Worm (Caenorhabditis elegans): Measurements from ENCODE around the gene tsp-5.

The tsp-5 gene

DNA sequence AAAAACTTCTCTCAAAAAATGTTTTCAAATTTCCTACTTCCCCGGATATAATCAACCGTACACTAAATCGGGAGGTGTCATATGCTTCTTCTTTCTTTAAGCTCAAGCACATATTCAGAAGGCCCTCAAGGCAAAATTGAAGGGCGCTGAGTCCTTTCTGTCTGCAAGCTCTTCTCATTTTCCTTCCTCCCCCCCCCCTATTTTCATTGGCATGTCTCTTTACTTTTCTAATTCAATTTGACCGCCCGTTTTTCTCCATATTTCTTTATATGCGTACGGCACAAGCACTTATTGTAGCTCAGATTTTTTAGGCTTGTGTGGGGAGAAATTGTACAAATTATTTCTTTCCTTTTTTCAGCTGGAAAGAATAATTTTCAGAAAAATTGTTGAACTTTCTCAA, 36.0 kb downstream of the tsp-5 start:
- peak; percentile 68 for TF ChIP-seq unc-42 (tag; optimal IDR thresholded peaks at IDR 0.05)
- TF ChIP-seq ceh-6 (GFP tag; optimal IDR thresholded peaks at IDR 0.05): no peak

DNA sequence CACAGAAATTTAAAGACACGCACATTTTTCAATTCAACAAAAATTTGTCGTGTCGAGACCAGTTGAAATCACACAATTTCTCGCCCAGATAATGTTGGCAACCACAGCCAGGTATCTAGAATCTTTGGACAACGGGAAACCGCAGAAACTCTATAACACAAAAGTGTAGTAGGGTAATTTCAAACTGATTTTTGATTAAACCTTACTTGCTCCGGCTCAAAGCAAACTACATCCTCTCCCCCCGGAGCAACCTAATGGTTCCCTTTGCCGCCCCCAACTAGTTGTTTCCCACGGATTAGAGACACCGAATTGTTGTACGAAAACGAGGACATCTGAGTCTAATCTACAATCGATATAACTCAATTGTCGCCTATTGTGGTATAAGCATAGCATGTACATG, 37.2 kb downstream of the tsp-5 start:
- TF ChIP-seq eyg-1 (tag; optimal IDR thresholded peaks at IDR 0.05) (no peak), unc-42 (tag; optimal IDR thresholded peaks at IDR 0.05) (peak; percentile 8)

DNA sequence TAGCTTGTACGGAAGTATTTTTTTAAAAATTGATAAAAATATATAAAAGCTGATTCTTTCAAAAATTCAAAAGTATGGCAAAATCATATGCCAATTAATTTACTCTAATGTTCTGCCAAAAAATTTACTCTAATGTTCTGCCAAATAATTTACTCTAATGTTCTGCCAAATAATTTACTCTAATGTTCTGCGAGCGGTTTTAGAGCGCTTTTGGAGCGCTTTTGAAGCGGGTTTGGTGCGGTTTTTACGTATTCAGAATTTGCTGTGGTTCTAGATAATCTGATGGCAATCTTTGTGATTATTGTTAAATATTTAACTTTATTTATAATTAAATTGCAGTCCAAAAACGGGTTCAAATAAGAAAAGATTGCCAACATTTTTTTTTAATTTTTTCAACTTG, 42.2 kb downstream of the tsp-5 start:
- TF ChIP-seq ceh-2 (tag; optimal IDR thresholded peaks at IDR 0.05) (no peak), syd-9 (tag; optimal IDR thresholded peaks at IDR 0.05) (no peak), K09A11.1 (tag; optimal IDR thresholded peaks at IDR 0.05; ENCODE audit: insufficient read depth) (no peak), unc-55 (GFP tag; optimal IDR thresholded peaks at IDR 0.05) (no peak), pax-1 (tag; optimal IDR thresholded peaks at IDR 0.05) (no peak), T23F11.4 (GFP tag; optimal IDR thresholded peaks at IDR 0.05) (no peak), elt-4 (tag; optimal IDR thresholded peaks at IDR 0.05) (no peak), ceh-6 (GFP tag; optimal IDR thresholded peaks at IDR 0.05) (peak; percentile 32), pha-2 (tag; optimal IDR thresholded peaks at IDR 0.05) (no peak), ceh-14 (tag; optimal IDR thresholded peaks at IDR 0.05) (no peak), ceh-34 (tag; optimal IDR thresholded peaks at IDR 0.05) (peak; percentile 26), sox-4 (tag; optimal IDR thresholded peaks at IDR 0.05) (peak; percentile 47), che-1 (tag; optimal IDR thresholded peaks at IDR 0.05) (peak; percentile 42), tbx-7 (tag; optimal IDR thresholded peaks at IDR 0.05) (no peak), rnt-1 (tag; optimal IDR thresholded peaks at IDR 0.05) (peak; percentile 1), tbx-2 (tag; optimal IDR thresholded peaks at IDR 0.05) (peak; percentile 8), C08G9.2 (tag; optimal IDR thresholded peaks at IDR 0.05) (no peak), nhr-232 (tag; optimal IDR thresholded peaks at IDR 0.05) (no peak), K02D7.2 (tag; optimal IDR thresholded peaks at IDR 0.05) (peak; percentile 20), ceh-48 (tag; optimal IDR thresholded peaks at IDR 0.05) (no peak), elt-2 (tag; optimal IDR thresholded peaks at IDR 0.05) (no peak), F13H6.1 (tag; optimal IDR thresholded peaks at IDR 0.05) (peak; percentile 8), hlh-15 (tag; optimal IDR thresholded peaks at IDR 0.05) (no peak), ceh-9 (tag; optimal IDR thresholded peaks at IDR 0.05) (no peak), Y22D7AL.16 (tag; optimal IDR thresholded peaks at IDR 0.05) (no peak), ceh-30 (tag; optimal IDR thresholded peaks at IDR 0.05) (no peak), fax-1 (tag; optimal IDR thresholded peaks at IDR 0.05) (peak; percentile 73), ref-2 (tag; optimal IDR thresholded peaks at IDR 0.05) (no peak), ceh-31 (tag; optimal IDR thresholded peaks at IDR 0.05) (peak; percentile 72), C38D4.7 (GFP tag; optimal IDR thresholded peaks at IDR 0.05) (no peak), hlh-8 (tag; optimal IDR thresholded peaks at IDR 0.05) (peak; percentile 72), gmeb-2 (tag; optimal IDR thresholded peaks at IDR 0.05) (peak; percentile 14), ahr-1 (tag; optimal IDR thresholded peaks at IDR 0.05) (no peak), npax-4 (tag; optimal IDR thresholded peaks at IDR 0.05) (peak; percentile 26), pqm-1 (tag; optimal IDR thresholded peaks at IDR 0.05) (peak; percentile 22), ttx-3 (tag; optimal IDR thresholded peaks at IDR 0.05) (peak; percentile 33), sdc-2 (tag; optimal IDR thresholded peaks at IDR 0.05) (no peak), ceh-24 (tag; optimal IDR thresholded peaks at IDR 0.05) (no peak), odd-2 (tag; optimal IDR thresholded peaks at IDR 0.05) (no peak), pros-1 (tag; optimal IDR thresholded peaks at IDR 0.05) (no peak), madf-2 (tag; optimal IDR thresholded peaks at IDR 0.05) (no peak), mec-3 (tag; optimal IDR thresholded peaks at IDR 0.05; ENCODE audit: borderline replicate concordance) (no peak), pag-3 (tag; optimal IDR thresholded peaks at IDR 0.05; ENCODE audit: borderline replicate concordance) (no peak), unc-42 (tag; optimal IDR thresholded peaks at IDR 0.05) (no peak)
